Worm (Caenorhabditis elegans) whole organism, young adult: ENCODE measurements around the gene clec-166.

ENCODE experiments used
- ama-1 ChIP-seq, 3 experiments: fragments of 150-350 bp in 1 of 3; sonication (generic microtip) in 2 of 3; optimal IDR thresholded peaks; 2 replicates each; lab custom pipeline; 2014 to 2018; ENCODE audit warnings: missing biosample characterization in 2 of 3, missing genetic modification characterization in 2 of 3, missing genetic modification reagents in 2 of 3
- ceh-79 ChIP-seq: sonication (generic microtip); optimal IDR thresholded peaks from 2 replicates; lab custom pipeline; 2017; ENCODE audit warnings: mild to moderate bottlenecking, missing genetic modification characterization, missing compliant biosample characterization
- lin-26 ChIP-seq: fragments of 200-800 bp; sonication (Bioruptor generic); IDR thresholded peaks from 2 replicates; pipeline ENCODE4 v1.3.6; 2022; ENCODE audit warnings: missing genetic modification reagents, missing genetic modification characterization, missing compliant biosample characterization
- lsy-27 ChIP-seq: sonication (generic microtip); optimal IDR thresholded peaks from 2 replicates; lab custom pipeline; 2017; ENCODE audit warnings: missing genetic modification characterization, mild to moderate bottlenecking, missing compliant biosample characterization, antibody characterized with exemption, missing genotype, borderline replicate concordance; ENCODE audit not compliant: insufficient read depth
- nhr-80 ChIP-seq: sonication (generic microtip); optimal IDR thresholded peaks from 2 replicates; lab custom pipeline; 2016; ENCODE audit warnings: missing genetic modification characterization, missing compliant biosample characterization

- TF ChIP-seq lin-26 (GFP tag; lab: Robert Waterston, UW), result no peak
- no peak for TF ChIP-seq nhr-80 (tag; lab: Kevin White, UChicago)
- TF ChIP-seq ama-1 (optimal IDR thresholded peaks at IDR 0.05; lab: Kevin White, UChicago), result no peak
- TF ChIP-seq ama-1 (GFP tag; optimal IDR thresholded peaks at IDR 0.05; lab: Kevin White, UChicago), result no peak
- TF ChIP-seq ceh-79 (tag; lab: Kevin White, UChicago), result no peak
- TF ChIP-seq lsy-27, result no peak
These were observed 19.6 kb downstream of the clec-166 start, which contains the start of gene W09G12.6 for ce11 chrIV:1231589-1231988.
